Worm (Caenorhabditis elegans) whole organism, L1 larva: ENCODE results near the gene F54D5.4.
"Not testable (repeated sequence)": the region's sequence is repeated elsewhere in the genome, so short reads cannot be mapped to it uniquely, and the experiment has no call there.

Experiments
- C04F5.9 ChIP-seq: sonication (generic microtip); optimal IDR thresholded peaks from 2 replicates; lab custom pipeline; 2016; ENCODE audit warnings: missing genetic modification characterization, missing compliant biosample characterization
- C16A3.4 ChIP-seq: fragments of 150-350 bp; optimal IDR thresholded peaks from 2 replicates; lab custom pipeline; 2014; ENCODE audit warnings: missing biosample characterization, missing genetic modification characterization
- F16B12.6 ChIP-seq: fragments of 150-350 bp; optimal IDR thresholded peaks from 2 replicates; lab custom pipeline; 2014; ENCODE audit warnings: missing biosample characterization, missing genetic modification characterization
- aha-1 ChIP-seq: fragments of 150-350 bp; optimal IDR thresholded peaks from 2 replicates; lab custom pipeline; 2014; ENCODE audit warnings: missing biosample characterization, missing genetic modification characterization
- ama-1 ChIP-seq: fragments of 150-350 bp; optimal IDR thresholded peaks from 2 replicates; lab custom pipeline; 2014
- ceh-63 ChIP-seq: fragments of 200-800 bp; sonication (Bioruptor generic); optimal IDR thresholded peaks from 2 replicates; lab custom pipeline; 2018; ENCODE audit warnings: mild to moderate bottlenecking, missing genetic modification characterization, missing compliant biosample characterization
- ceh-8 ChIP-seq: fragments of 200-800 bp; sonication (Bioruptor generic); optimal IDR thresholded peaks from 2 replicates; lab custom pipeline; 2018; ENCODE audit warnings: mild to moderate bottlenecking, missing genetic modification characterization, moderate library complexity, missing compliant biosample characterization
- ceh-88 ChIP-seq: fragments of 200-800 bp; sonication (Bioruptor generic); IDR thresholded peaks from 2 replicates; pipeline ENCODE4 v1.3.6; 2022; ENCODE audit warnings: missing genetic modification characterization, missing compliant biosample characterization
- ceh-90 ChIP-seq: sonication (generic microtip); optimal IDR thresholded peaks from 2 replicates; lab custom pipeline; 2016; ENCODE audit warnings: missing genetic modification characterization, missing compliant biosample characterization
- ces-1 ChIP-seq: fragments of 150-350 bp; optimal IDR thresholded peaks from 2 replicates; lab custom pipeline; 2014; ENCODE audit warnings: missing biosample characterization, missing genetic modification reagents, missing genetic modification characterization
- efl-1 ChIP-seq, 4 experiments: fragments of 150-350 bp; optimal IDR thresholded peaks in 3 of 4; peaks in 1 of 4; 1 replicate in 1 of 4; 2 replicates in 3 of 4; lab custom pipeline; 2014; ENCODE audit warnings: missing biosample characterization in 2 of 4, missing genetic modification characterization in 2 of 4, missing genetic modification reagents in 2 of 4
- efl-3 ChIP-seq: fragments of 200-800 bp; sonication (Bioruptor generic); optimal IDR thresholded peaks from 2 replicates; lab custom pipeline; 2018; ENCODE audit warnings: mild to moderate bottlenecking, missing genetic modification characterization, missing compliant biosample characterization
- egl-13 ChIP-seq: sonication (generic microtip); optimal IDR thresholded peaks from 2 replicates; lab custom pipeline; 2016; ENCODE audit warnings: missing genotype, missing genetic modification reagents, missing genetic modification characterization, missing compliant biosample characterization
- egl-27 ChIP-seq, 2 experiments: fragments of 150-350 bp in 1 of 2; sonication (generic microtip); optimal IDR thresholded peaks; 3 replicates each; lab custom pipeline; 2017 to 2018; ENCODE audit warnings: missing biosample characterization in 2 of 2, missing genetic modification characterization in 2 of 2, missing genetic modification reagents in 2 of 2
- elt-2 ChIP-seq: sonication (generic microtip); optimal IDR thresholded peaks from 2 replicates; lab custom pipeline; 2016; ENCODE audit warnings: missing genetic modification characterization, mild to moderate bottlenecking, inconsistent platforms, missing compliant biosample characterization, missing genetic modification reagents
- elt-3 ChIP-seq, 6 experiments: fragments of 150-350 bp in 1 of 6; sonication (generic microtip); optimal IDR thresholded peaks; 2 replicates each; lab custom pipeline; 2017 to 2018; ENCODE audit warnings: missing biosample characterization in 6 of 6, missing genetic modification characterization in 6 of 6, inconsistent platforms in 1 of 6
- ets-5 ChIP-seq: fragments of 200-800 bp; sonication (Bioruptor generic); IDR thresholded peaks from 2 replicates; pipeline ENCODE4 v1.3.6; 2022; ENCODE audit warnings: missing genetic modification characterization, missing compliant biosample characterization
- fkh-4 ChIP-seq: sonication (generic microtip); optimal IDR thresholded peaks from 2 replicates; lab custom pipeline; 2016; ENCODE audit warnings: missing compliant biosample characterization, missing genetic modification characterization, borderline replicate concordance
- grh-1 ChIP-seq: fragments of 200-800 bp; sonication (Bioruptor generic); IDR thresholded peaks from 2 replicates; pipeline ENCODE4 v1.3.6; 2022; ENCODE audit warnings: missing genetic modification reagents, missing genetic modification characterization, missing compliant biosample characterization
- lin-13 ChIP-seq: fragments of 150-350 bp; optimal IDR thresholded peaks from 2 replicates; lab custom pipeline; 2014; ENCODE audit warnings: missing biosample characterization, missing genetic modification reagents, missing genetic modification characterization
- lin-14 ChIP-seq: fragments of 200-800 bp; sonication (Bioruptor generic); optimal IDR thresholded peaks from 2 replicates; lab custom pipeline; 2018; ENCODE audit warnings: mild to moderate bottlenecking, missing genetic modification characterization, moderate library complexity, missing compliant biosample characterization
- lin-15B ChIP-seq: fragments of 150-350 bp; sonication (generic microtip); optimal IDR thresholded peaks from 3 replicates; lab custom pipeline; 2014; ENCODE audit warnings: missing biosample characterization, missing genetic modification characterization
- lin-35 ChIP-seq, 2 experiments: fragments of 150-350 bp; optimal IDR thresholded peaks; 2 replicates each; lab custom pipeline; 2014; ENCODE audit warnings: missing biosample characterization in 2 of 2, missing genetic modification characterization in 2 of 2, missing genetic modification reagents in 2 of 2
- mdl-1 ChIP-seq, 2 experiments: fragments of 150-350 bp; optimal IDR thresholded peaks; 2 replicates each; lab custom pipeline; 2014 to 2017; ENCODE audit warnings: missing biosample characterization in 2 of 2, missing genetic modification characterization in 2 of 2, inconsistent platforms in 1 of 2
- mep-1 ChIP-seq: fragments of 150-350 bp; optimal IDR thresholded peaks from 2 replicates; lab custom pipeline; 2014; ENCODE audit warnings: missing biosample characterization, missing genetic modification characterization
- nhr-19 ChIP-seq: fragments of 200-800 bp; sonication (Bioruptor generic); conservative IDR thresholded peaks from 2 replicates; pipeline ENCODE4 v1.3.6; 2022; ENCODE audit warnings: missing genetic modification characterization, missing compliant biosample characterization
- nhr-84 ChIP-seq: sonication (generic microtip); optimal IDR thresholded peaks from 2 replicates; lab custom pipeline; 2017; ENCODE audit warnings: missing biosample characterization, missing genetic modification characterization
- nhr-85 ChIP-seq: sonication (generic microtip); peaks from one replicate; lab custom pipeline; 2016; ENCODE audit warnings: missing genetic modification characterization, inconsistent platforms, missing compliant biosample characterization
- nhr-90 ChIP-seq: sonication (generic microtip); optimal IDR thresholded peaks from 2 replicates; lab custom pipeline; 2016; ENCODE audit warnings: mild to moderate bottlenecking, missing genetic modification characterization, missing compliant biosample characterization; ENCODE audit not compliant: poor library complexity
- pag-3 ChIP-seq: sonication (generic microtip); optimal IDR thresholded peaks from 2 replicates; lab custom pipeline; 2017; ENCODE audit warnings: missing genetic modification characterization, mild to moderate bottlenecking, missing compliant biosample characterization, antibody characterized with exemption, borderline replicate concordance; ENCODE audit not compliant: insufficient read depth
- pax-3 ChIP-seq: fragments of 200-800 bp; sonication (Bioruptor generic); optimal IDR thresholded peaks from 2 replicates; lab custom pipeline; 2018; ENCODE audit warnings: mild to moderate bottlenecking, missing genetic modification characterization, moderate library complexity, missing compliant biosample characterization
- pqm-1 ChIP-seq: sonication (generic microtip); optimal IDR thresholded peaks from 3 replicates; lab custom pipeline; 2017; ENCODE audit warnings: missing biosample characterization, missing genetic modification characterization
- sptf-1 ChIP-seq: fragments of 150-350 bp; optimal IDR thresholded peaks from 2 replicates; lab custom pipeline; 2014; ENCODE audit warnings: missing biosample characterization, missing genetic modification characterization
- sup-37 ChIP-seq: fragments of 200-800 bp; sonication (Bioruptor generic); optimal IDR thresholded peaks from 2 replicates; lab custom pipeline; 2018; ENCODE audit warnings: mild to moderate bottlenecking, missing genetic modification characterization, missing compliant biosample characterization
- tbx-2 ChIP-seq: sonication (generic microtip); optimal IDR thresholded peaks from 2 replicates; lab custom pipeline; 2016; ENCODE audit warnings: missing genetic modification characterization, missing compliant biosample characterization
- tlp-1 ChIP-seq: fragments of 150-350 bp; optimal IDR thresholded peaks from 2 replicates; lab custom pipeline; 2014; ENCODE audit warnings: missing biosample characterization, missing genetic modification characterization
- unc-130 ChIP-seq: fragments of 150-350 bp; optimal IDR thresholded peaks from 2 replicates; lab custom pipeline; 2017; ENCODE audit warnings: missing biosample characterization, missing genetic modification characterization, inconsistent platforms
- unc-86 ChIP-seq: sonication (generic microtip); optimal IDR thresholded peaks from 2 replicates; lab custom pipeline; 2016; ENCODE audit warnings: missing genetic modification characterization, missing compliant biosample characterization
- unc-98 ChIP-seq: fragments of 200-800 bp; sonication (Bioruptor generic); IDR thresholded peaks from 2 replicates; pipeline ENCODE4 v1.3.6; 2022; ENCODE audit warnings: missing genetic modification characterization, missing compliant biosample characterization
- zip-4 ChIP-seq: fragments of 200-800 bp; sonication (Bioruptor generic); optimal IDR thresholded peaks from 2 replicates; lab custom pipeline; 2018; ENCODE audit warnings: mild to moderate bottlenecking, missing genetic modification characterization, moderate library complexity, missing compliant biosample characterization
- ztf-11 ChIP-seq, 2 experiments: sonication (generic microtip); optimal IDR thresholded peaks; 2 replicates each; lab custom pipeline; 2016 to 2017; ENCODE audit warnings: missing genetic modification characterization in 2 of 2, missing biosample characterization in 1 of 2, missing compliant biosample characterization in 1 of 2

The F54D5.4 gene

ce11 chrII:11547254-11547687, 22.3 kb upstream of the F54D5.4 start, which contains the start of gene F54D5.7 (continued):
- TF ChIP-seq efl-1 (optimal IDR thresholded peaks at IDR 0.05; lab: Kevin White, UChicago) = peak; percentile 8 to 14
- peak in 1 of 2 experiments; percentile 89 for TF ChIP-seq efl-1 (GFP tag; optimal IDR thresholded peaks at IDR 0.05 in 1 of 2; lab: Kevin White, UChicago)
- no peak for TF ChIP-seq ceh-63
- no peak for TF ChIP-seq ets-5 (GFP tag; lab: Robert Waterston, UW)
- no peak for TF ChIP-seq sup-37
- TF ChIP-seq F16B12.6 (tag; lab: Kevin White, UChicago) = no peak
- TF ChIP-seq lin-13 = peak; percentile 22
- no peak for TF ChIP-seq aha-1 (tag; lab: Kevin White, UChicago)
- peak in 2 of 6 experiments; percentile 23 to 75 for TF ChIP-seq elt-3 (tag; optimal IDR thresholded peaks at IDR 0.05; lab: Kevin White, UChicago)

DNA sequence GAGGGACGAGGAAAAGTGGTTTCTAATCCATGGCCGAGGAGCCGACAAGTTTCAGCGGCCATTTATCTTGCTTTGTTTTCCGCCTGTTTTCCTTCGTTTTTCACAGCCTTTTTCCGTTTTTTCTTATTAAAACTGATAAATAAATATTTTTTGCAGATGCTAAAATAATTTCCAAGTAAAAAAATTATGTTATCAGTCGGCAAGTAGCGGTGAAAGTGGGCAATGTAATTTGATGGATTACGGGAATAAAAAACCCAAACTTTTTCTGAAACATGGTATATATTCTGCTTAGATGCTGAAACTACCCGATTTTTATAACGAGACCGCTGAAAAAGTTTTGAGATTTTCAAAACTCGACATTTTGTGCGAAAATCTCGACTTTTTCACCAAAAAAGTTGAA, 17.6 kb upstream of the F54D5.4 start, which contains the start of gene dhgd-1:
Gene dhgd-1 (minus strand): TSS at position 101 of the 400 bp plus-strand sequence.
- TF ChIP-seq nhr-90 (tag; lab: Kevin White, UChicago); efl-3 (GFP tag; lab: Kevin White, UChicago); nhr-84 (tag; lab: Kevin White, UChicago): not testable (repeated sequence)

ce11 chrII:11555634-11556033, 14.0 kb upstream of the F54D5.4 start, which contains the start of gene F54D5.24:
Gene F54D5.24, plus strand, starts transcription at chrII:11555949.
- TF ChIP-seq mdl-1 (tag; optimal IDR thresholded peaks at IDR 0.05; lab: Kevin White, UChicago) = no peak
- no peak for TF ChIP-seq egl-13 (tag; lab: Kevin White, UChicago)
- no peak for TF ChIP-seq C04F5.9 (tag; lab: Kevin White, UChicago)
- TF ChIP-seq grh-1 (GFP tag; lab: Robert Waterston, UW) = no peak
- no peak for TF ChIP-seq aha-1 (tag; lab: Kevin White, UChicago)
- no peak for TF ChIP-seq sptf-1
- no peak for TF ChIP-seq pax-3 (tag; lab: Kevin White, UChicago)
- TF ChIP-seq ceh-90 = no peak
- TF ChIP-seq unc-86 = no peak
- no peak for TF ChIP-seq nhr-19

DNA sequence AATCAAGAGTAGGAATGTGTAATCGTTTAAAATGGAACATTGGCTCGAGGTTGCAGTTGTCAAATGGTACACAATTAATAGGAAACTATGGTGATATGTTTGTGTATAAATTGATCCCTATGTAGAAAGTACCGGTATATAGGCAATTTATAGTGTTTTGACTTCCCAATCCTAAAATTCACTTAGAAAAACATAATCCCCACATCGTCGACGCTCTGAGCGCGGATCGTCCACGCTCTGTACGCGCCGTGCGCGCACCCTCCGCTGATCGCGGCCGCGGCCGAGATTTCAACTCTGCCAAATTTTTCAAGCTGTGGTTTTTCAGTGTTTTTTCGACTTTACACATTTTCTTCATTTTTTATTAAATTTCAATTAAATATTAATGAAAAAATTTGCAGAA, 13.3 kb upstream of the F54D5.4 start, which contains the start of gene F54D5.17:
Gene F54D5.17 (plus strand): TSS at position 301 of the 400 bp plus-strand sequence.
- TF ChIP-seq ceh-88 = no peak
- TF ChIP-seq lin-15B (tag; lab: Kevin White, UChicago) = no peak
- TF ChIP-seq ceh-90 = no peak
- no peak for TF ChIP-seq fkh-4 (tag; lab: Kevin White, UChicago)
- no peak for TF ChIP-seq F16B12.6 (tag; lab: Kevin White, UChicago)
- TF ChIP-seq ceh-8 = no peak
- no peak for TF ChIP-seq egl-27 (tag; optimal IDR thresholded peaks at IDR 0.05; lab: Kevin White, UChicago)
- no peak for TF ChIP-seq grh-1 (GFP tag; lab: Robert Waterston, UW)
- TF ChIP-seq unc-98 (GFP tag; lab: Robert Waterston, UW) = no peak
- TF ChIP-seq efl-3 (GFP tag; lab: Kevin White, UChicago) = no peak
- TF ChIP-seq ces-1 (GFP tag; lab: Kevin White, UChicago) = no peak
- no peak for TF ChIP-seq nhr-85
- no peak for TF ChIP-seq mep-1
- no peak for TF ChIP-seq sptf-1
- no peak for TF ChIP-seq pag-3
- TF ChIP-seq C16A3.4 (tag; lab: Kevin White, UChicago) = no peak
- no peak for TF ChIP-seq tlp-1 (tag; lab: Kevin White, UChicago)
- TF ChIP-seq ama-1 (lab: Kevin White, UChicago) = no peak
- TF ChIP-seq ztf-11 (tag; optimal IDR thresholded peaks at IDR 0.05; lab: Kevin White, UChicago) = no peak
- TF ChIP-seq, all 84 proteins: peak for 0

ce11 chrII:11564127-11564526, 5.5 kb upstream of the F54D5.4 start, which contains the start of gene F54D5.15:
Gene F54D5.15, minus strand, starts transcription at chrII:11564227.
- TF ChIP-seq zip-4 (no peak), ztf-11 (tag; optimal IDR thresholded peaks at IDR 0.05; lab: Kevin White, UChicago) (no peak), elt-2 (tag; lab: Kevin White, UChicago) (no peak), unc-130 (no peak), lin-14 (GFP tag; lab: Kevin White, UChicago) (no peak), pqm-1 (tag; lab: Kevin White, UChicago) (no peak), tbx-2 (tag; lab: Kevin White, UChicago) (no peak), lin-35 (GFP tag; optimal IDR thresholded peaks at IDR 0.05; lab: Kevin White, UChicago) (no peak), ceh-8 (no peak)
